Worm (Caenorhabditis elegans): Measurements from ENCODE around the gene F02H6.3.

The F02H6.3 gene

ce11 chrIV:14203162-14203561 is at the start of gene F02H6.3:
F02H6.3 (plus strand) TSS chrIV:14203427.
- TF ChIP-seq ceh-16 (tag; optimal IDR thresholded peaks at IDR 0.05) (no peak), tbx-2 (tag; optimal IDR thresholded peaks at IDR 0.05) (no peak), unc-62 (GFP tag; optimal IDR thresholded peaks at IDR 0.05) (no peak), elt-1 (tag; optimal IDR thresholded peaks at IDR 0.05) (no peak), ceh-82 (tag; optimal IDR thresholded peaks at IDR 0.05) (no peak), ceh-28 (tag; optimal IDR thresholded peaks at IDR 0.05) (no peak), aly-2 (tag; optimal IDR thresholded peaks at IDR 0.05) (no peak), lsy-12 (tag; optimal IDR thresholded peaks at IDR 0.05) (no peak), ama-1 (optimal IDR thresholded peaks at IDR 0.05) (no peak), ztf-4 (tag; optimal IDR thresholded peaks at IDR 0.05) (no peak), nhr-67 (tag; optimal IDR thresholded peaks at IDR 0.05) (no peak), zag-1 (tag; optimal IDR thresholded peaks at IDR 0.05) (no peak), jun-1 (tag; optimal IDR thresholded peaks at IDR 0.05) (no peak), ztf-11 (tag; optimal IDR thresholded peaks at IDR 0.05) (no peak), ceh-9 (tag; optimal IDR thresholded peaks at IDR 0.05) (no peak), snpc-4 (tag; optimal IDR thresholded peaks at IDR 0.05) (no peak), sea-2 (GFP tag; optimal IDR thresholded peaks at IDR 0.05) (no peak), egl-5 (tag; optimal IDR thresholded peaks at IDR 0.05) (no peak), nhr-28 (tag; optimal IDR thresholded peaks at IDR 0.05) (no peak)

- TF ChIP-seq unc-39 (tag; optimal IDR thresholded peaks at IDR 0.05) (no peak), fkh-2 (tag; optimal IDR thresholded peaks at IDR 0.05) (no peak), eor-1 (tag; optimal IDR thresholded peaks at IDR 0.05) (no peak), skn-1 (tag; optimal IDR thresholded peaks at IDR 0.05) (no peak), ceh-16 (tag; optimal IDR thresholded peaks at IDR 0.05) (no peak), nfya-1 (tag; optimal IDR thresholded peaks at IDR 0.05; ENCODE audit: insufficient read depth) (no peak), nhr-43 (tag; optimal IDR thresholded peaks at IDR 0.05; ENCODE audit: poor library complexity, severe bottlenecking) (no peak), nhr-12 (tag; optimal IDR thresholded peaks at IDR 0.05) (no peak), elt-2 (tag; optimal IDR thresholded peaks at IDR 0.05) (no peak)
These were observed 45.1 kb upstream of the F02H6.3 start, which contains the start of gene R05A10.8 for ce11 chrIV:14158086-14158485. R05A10.8 (minus strand) TSS chrIV:14158186.

- TF ChIP-seq elt-1 (tag; optimal IDR thresholded peaks at IDR 0.05) (no peak), elt-3 (tag; optimal IDR thresholded peaks at IDR 0.05) (no peak), ama-1 (optimal IDR thresholded peaks at IDR 0.05) (no peak), ceh-16 (tag; optimal IDR thresholded peaks at IDR 0.05) (no peak), daf-12 (tag; optimal IDR thresholded peaks at IDR 0.05) (no peak), jun-1 (tag; optimal IDR thresholded peaks at IDR 0.05) (no peak), ceh-82 (tag; optimal IDR thresholded peaks at IDR 0.05) (no peak), sea-2 (GFP tag; optimal IDR thresholded peaks at IDR 0.05) (no peak), eor-1 (tag; optimal IDR thresholded peaks at IDR 0.05) (no peak), tbx-2 (tag; optimal IDR thresholded peaks at IDR 0.05) (no peak), hmg-11 (tag; optimal IDR thresholded peaks at IDR 0.05) (no peak), nhr-11 (tag; optimal IDR thresholded peaks at IDR 0.05) (no peak), fos-1 (tag; optimal IDR thresholded peaks at IDR 0.05) (no peak), aly-2 (tag; optimal IDR thresholded peaks at IDR 0.05) (no peak), nhr-67 (tag; optimal IDR thresholded peaks at IDR 0.05) (no peak), snpc-4 (tag; optimal IDR thresholded peaks at IDR 0.05) (no peak), lin-39 (tag; optimal IDR thresholded peaks at IDR 0.05) (no peak), nhr-12 (tag; optimal IDR thresholded peaks at IDR 0.05) (no peak)
These were observed 40.5 kb upstream of the F02H6.3 start, which contains the start of gene R05A10.7 for ce11 chrIV:14162772-14163171. R05A10.7 (minus strand) TSS chrIV:14162872.

- no peak for TF ChIP-seq tbx-2 (tag; optimal IDR thresholded peaks at IDR 0.05)
- no peak for TF ChIP-seq mml-1 (tag; optimal IDR thresholded peaks at IDR 0.05)
- no peak for TF ChIP-seq ztf-4 (tag; optimal IDR thresholded peaks at IDR 0.05)
- TF ChIP-seq R02D3.7 (tag; optimal IDR thresholded peaks at IDR 0.05), result no peak
- no peak for TF ChIP-seq snpc-4 (tag; optimal IDR thresholded peaks at IDR 0.05)
- TF ChIP-seq pqm-1 (tag; optimal IDR thresholded peaks at IDR 0.05), result no peak
- no peak for TF ChIP-seq pha-4 (tag; optimal IDR thresholded peaks at IDR 0.05)
- TF ChIP-seq ceh-16 (tag; optimal IDR thresholded peaks at IDR 0.05), result no peak
These were observed 39.1 kb upstream of the F02H6.3 start for ce11 chrIV:14164109-14164508.
